Fruit fly (Drosophila melanogaster) whole organism, embryonic: Measurements from ENCODE around the gene smash.

ENCODE experiments used
- B-H2 ChIP-seq: fragments of 200-800 bp; sonication (Bioruptor generic); optimal IDR thresholded peaks from 2 replicates; lab custom pipeline; 2018; ENCODE audit warnings: missing biosample characterization, mild to moderate bottlenecking, missing genetic modification characterization
- CG10274 ChIP-seq: fragments of 200-800 bp; sonication (Bioruptor generic); optimal IDR thresholded peaks from 3 replicates; lab custom pipeline; 2017; ENCODE audit warnings: missing biosample characterization, mild to moderate bottlenecking, missing genetic modification characterization
- CG10565 ChIP-seq: fragments of 200-800 bp; sonication (Bioruptor generic); optimal IDR thresholded peaks from 3 replicates; lab custom pipeline; 2016; ENCODE audit warnings: missing biosample characterization, mild to moderate bottlenecking, missing genetic modification characterization
- CG10979 ChIP-seq: fragments of 200-800 bp; sonication (Bioruptor generic); optimal IDR thresholded peaks from 2 replicates; lab custom pipeline; 2018; ENCODE audit warnings: missing biosample characterization, mild to moderate bottlenecking, missing genetic modification characterization, moderate library complexity
- CG12299 ChIP-seq: fragments of 200-800 bp; sonication (Bioruptor generic); optimal IDR thresholded peaks from 2 replicates; lab custom pipeline; 2018; ENCODE audit warnings: missing biosample characterization, mild to moderate bottlenecking, missing genetic modification characterization
- CG12744 ChIP-seq: fragments of 200-800 bp; sonication (Bioruptor generic); optimal IDR thresholded peaks from 2 replicates; lab custom pipeline; 2016; ENCODE audit warnings: missing biosample characterization, missing genetic modification characterization
- CG13624 ChIP-seq: fragments of 200-800 bp; sonication (Bioruptor generic); optimal IDR thresholded peaks from 2 replicates; lab custom pipeline; 2016; ENCODE audit warnings: missing biosample characterization, missing genetic modification characterization
- CG1603 ChIP-seq: fragments of 200-800 bp; sonication (Bioruptor generic); optimal IDR thresholded peaks from 2 replicates; lab custom pipeline; 2019; ENCODE audit warnings: missing biosample characterization, mild to moderate bottlenecking, missing genetic modification characterization, moderate library complexity
- CG17359 ChIP-seq: fragments of 200-800 bp; sonication (Bioruptor generic); optimal IDR thresholded peaks from 3 replicates; lab custom pipeline; 2018; ENCODE audit warnings: missing biosample characterization, mild to moderate bottlenecking, missing genetic modification characterization, moderate library complexity
- CG17385 ChIP-seq: fragments of 200-800 bp; sonication (Bioruptor generic); optimal IDR thresholded peaks from 3 replicates; lab custom pipeline; 2018; ENCODE audit warnings: missing biosample characterization, mild to moderate bottlenecking, missing genetic modification characterization
- CG17829 ChIP-seq: fragments of 200-800 bp; optimal IDR thresholded peaks from 2 replicates; lab custom pipeline; 2019; ENCODE audit warnings: missing biosample characterization, mild to moderate bottlenecking, missing genetic modification characterization, moderate library complexity
- CG1792 ChIP-seq: fragments of 200-800 bp; sonication (Bioruptor generic); optimal IDR thresholded peaks from 2 replicates; lab custom pipeline; 2016; ENCODE audit warnings: missing biosample characterization, missing genetic modification characterization
- CG18764 ChIP-seq: fragments of 200-800 bp; sonication (Bioruptor generic); optimal IDR thresholded peaks from 3 replicates; lab custom pipeline; 2016; ENCODE audit warnings: missing biosample characterization, missing genetic modification characterization
- CG2116 ChIP-seq: fragments of 200-800 bp; sonication (Bioruptor generic); optimal IDR thresholded peaks from 3 replicates; lab custom pipeline; 2018; ENCODE audit warnings: missing biosample characterization, mild to moderate bottlenecking, missing genetic modification characterization
- CG31365 ChIP-seq: fragments of 200-800 bp; sonication (Bioruptor generic); optimal IDR thresholded peaks from 2 replicates; lab custom pipeline; 2018; ENCODE audit warnings: missing biosample characterization, mild to moderate bottlenecking, missing genetic modification characterization
- CG31388 ChIP-seq: fragments of 200-800 bp; sonication (Bioruptor generic); optimal IDR thresholded peaks from 2 replicates; lab custom pipeline; 2016; ENCODE audit warnings: missing biosample characterization, missing genetic modification characterization
- CG34376 ChIP-seq: fragments of 200-800 bp; sonication (Bioruptor generic); optimal IDR thresholded peaks from 2 replicates; lab custom pipeline; 2018; ENCODE audit warnings: missing biosample characterization, mild to moderate bottlenecking, missing genetic modification characterization
- CG34422 ChIP-seq: fragments of 200-800 bp; sonication (Bioruptor generic); IDR thresholded peaks from 3 replicates; pipeline ENCODE4 v1.3.6; 2022; ENCODE audit warnings: missing biosample characterization, missing genetic modification characterization
- CG6254 ChIP-seq: fragments of 200-800 bp; sonication (Bioruptor generic); optimal IDR thresholded peaks from 3 replicates; lab custom pipeline; 2017; ENCODE audit warnings: mild to moderate bottlenecking, missing biosample characterization, missing genetic modification reagents, missing genetic modification characterization
- CG8359 ChIP-seq: fragments of 200-800 bp; sonication (Bioruptor generic); optimal IDR thresholded peaks from 2 replicates; lab custom pipeline; 2017; ENCODE audit warnings: missing biosample characterization, mild to moderate bottlenecking, missing genetic modification characterization, borderline replicate concordance
- CG8388 ChIP-seq: fragments of 200-800 bp; sonication (Bioruptor generic); optimal IDR thresholded peaks from 2 replicates; lab custom pipeline; 2019; ENCODE audit warnings: missing biosample characterization, mild to moderate bottlenecking, missing genetic modification characterization, moderate library complexity
- CG9437 ChIP-seq: fragments of 200-800 bp; sonication (Bioruptor generic); optimal IDR thresholded peaks from 2 replicates; lab custom pipeline; 2018; ENCODE audit warnings: missing biosample characterization, mild to moderate bottlenecking, missing genetic modification characterization
- CG9932 ChIP-seq: fragments of 200-800 bp; sonication (Bioruptor generic); IDR thresholded peaks from 2 replicates; pipeline ENCODE4 v1.3.6; 2022; ENCODE audit warnings: missing biosample characterization, missing genetic modification characterization
- Chrac-16 ChIP-seq: fragments of 200-800 bp; sonication (Bioruptor generic); optimal IDR thresholded peaks from 3 replicates; lab custom pipeline; 2016; ENCODE audit warnings: missing biosample characterization, missing genetic modification characterization
- Dad ChIP-seq: fragments of 200-800 bp; sonication (Bioruptor generic); optimal IDR thresholded peaks from 3 replicates; lab custom pipeline; 2016; ENCODE audit warnings: missing biosample characterization, missing genetic modification characterization
- Dp ChIP-seq: fragments of 200-800 bp; sonication (Bioruptor generic); optimal IDR thresholded peaks from 2 replicates; lab custom pipeline; 2018; ENCODE audit warnings: missing biosample characterization, mild to moderate bottlenecking, missing genetic modification characterization, moderate library complexity
- Drgx ChIP-seq: fragments of 200-800 bp; sonication (Bioruptor generic); IDR thresholded peaks from 2 replicates; pipeline ENCODE4 v1.3.6; 2022; ENCODE audit warnings: missing biosample characterization, missing genetic modification characterization
- E2f2 ChIP-seq: fragments of 200-800 bp; sonication (Bioruptor generic); IDR thresholded peaks from 2 replicates; pipeline ENCODE4 v1.3.6; 2022; ENCODE audit warnings: missing biosample characterization, missing genetic modification characterization
- Ets97D ChIP-seq: fragments of 200-800 bp; sonication (Bioruptor generic); optimal IDR thresholded peaks from 3 replicates; lab custom pipeline; 2016; ENCODE audit warnings: missing biosample characterization, missing genetic modification characterization
- H15 ChIP-seq: fragments of 200-800 bp; sonication (Bioruptor generic); IDR thresholded peaks from 3 replicates; pipeline ENCODE4 v1.3.6; 2022; ENCODE audit warnings: missing biosample characterization, missing genetic modification characterization
- HmgD ChIP-seq: fragments of 200-800 bp; sonication (Bioruptor generic); optimal IDR thresholded peaks from 3 replicates; lab custom pipeline; 2016; ENCODE audit warnings: missing biosample characterization, missing genetic modification characterization
- Meics ChIP-seq: fragments of 200-800 bp; sonication (Bioruptor generic); optimal IDR thresholded peaks from 2 replicates; lab custom pipeline; 2017; ENCODE audit warnings: missing biosample characterization, mild to moderate bottlenecking, missing genetic modification characterization
- Myb ChIP-seq: fragments of 200-800 bp; sonication (Bioruptor generic); optimal IDR thresholded peaks from 2 replicates; lab custom pipeline; 2016; ENCODE audit warnings: missing biosample characterization, missing genetic modification characterization
- NFAT ChIP-seq: fragments of 200-800 bp; sonication (Bioruptor generic); IDR thresholded peaks from 2 replicates; pipeline ENCODE4 v1.3.6; 2022; ENCODE audit warnings: missing biosample characterization, missing genetic modification characterization
- Nf-YB ChIP-seq: fragments of 200-800 bp; sonication (Bioruptor generic); optimal IDR thresholded peaks from 3 replicates; lab custom pipeline; 2019; ENCODE audit warnings: missing biosample characterization, mild to moderate bottlenecking, missing genetic modification characterization, moderate library complexity
- PHDP ChIP-seq: fragments of 200-800 bp; sonication (Bioruptor generic); optimal IDR thresholded peaks from 3 replicates; lab custom pipeline; 2018; ENCODE audit warnings: missing biosample characterization, mild to moderate bottlenecking, missing genetic modification characterization, moderate library complexity
- Pdp1 ChIP-seq, 2 experiments: fragments of 200-800 bp; sonication (Bioruptor generic); optimal IDR thresholded peaks; 3 replicates each; lab custom pipeline; 2016; ENCODE audit warnings: missing biosample characterization in 2 of 2, missing genetic modification characterization in 2 of 2, mild to moderate bottlenecking in 1 of 2, moderate library complexity in 1 of 2
- Side ChIP-seq: fragments of 200-800 bp; sonication (Bioruptor generic); optimal IDR thresholded peaks from 2 replicates; lab custom pipeline; 2016; ENCODE audit warnings: missing biosample characterization, missing genetic modification characterization
- Sox102F ChIP-seq: fragments of 200-800 bp; sonication (Bioruptor generic); optimal IDR thresholded peaks from 2 replicates; lab custom pipeline; 2018; ENCODE audit warnings: missing biosample characterization, mild to moderate bottlenecking, missing genetic modification characterization, moderate library complexity
- TFAM ChIP-seq: fragments of 200-800 bp; sonication (Bioruptor generic); optimal IDR thresholded peaks from 2 replicates; lab custom pipeline; 2017; ENCODE audit warnings: missing biosample characterization, missing genetic modification characterization, inconsistent platforms
- ab ChIP-seq: fragments of 200-800 bp; sonication (Bioruptor generic); optimal IDR thresholded peaks from 2 replicates; lab custom pipeline; 2016; ENCODE audit warnings: missing biosample characterization, missing genetic modification characterization
- al ChIP-seq: fragments of 200-800 bp; sonication (Bioruptor generic); IDR thresholded peaks from 2 replicates; pipeline ENCODE4 v1.3.6; 2022; ENCODE audit warnings: missing biosample characterization, missing genetic modification characterization
- aop ChIP-seq: fragments of 200-800 bp; sonication (Bioruptor generic); IDR thresholded peaks from 2 replicates; pipeline ENCODE4 v1.3.6; 2022; ENCODE audit warnings: missing biosample characterization, missing genetic modification characterization
- exex ChIP-seq: fragments of 200-800 bp; sonication (Bioruptor generic); optimal IDR thresholded peaks from 4 replicates; lab custom pipeline; 2018; ENCODE audit warnings: missing biosample characterization, mild to moderate bottlenecking, missing genetic modification characterization, moderate library complexity
- inv ChIP-seq: fragments of 200-800 bp; sonication (Bioruptor generic); IDR thresholded peaks from 2 replicates; pipeline ENCODE4 v1.3.6; 2022; ENCODE audit warnings: missing biosample characterization, missing genetic modification characterization; ENCODE audit not compliant: partially characterized antibody
- kni ChIP-seq: fragments of 200-800 bp; sonication (Bioruptor generic); optimal IDR thresholded peaks from 3 replicates; lab custom pipeline; 2017; ENCODE audit warnings: mild to moderate bottlenecking, missing biosample characterization, missing genetic modification reagents, missing genetic modification characterization
- otp ChIP-seq: fragments of 200-800 bp; sonication (Bioruptor generic); IDR thresholded peaks from 3 replicates; pipeline ENCODE4, ENCODE4 v1.3.6; 2022; ENCODE audit warnings: missing biosample characterization, missing genetic modification characterization
- sob ChIP-seq: fragments of 200-800 bp; sonication (Bioruptor generic); IDR thresholded peaks from 2 replicates; pipeline ENCODE4 v1.3.6; 2022; ENCODE audit warnings: missing biosample characterization, missing genetic modification characterization
- ttk ChIP-seq: fragments of 200-800 bp; sonication (Bioruptor generic); IDR thresholded peaks from 2 replicates; pipeline ENCODE4 v2.1.2; 2022; ENCODE audit warnings: missing biosample characterization, missing genetic modification characterization
- tup ChIP-seq: fragments of 200-800 bp; sonication (Bioruptor generic); optimal IDR thresholded peaks from 2 replicates; lab custom pipeline; 2016; ENCODE audit warnings: missing biosample characterization, mild to moderate bottlenecking, missing genetic modification characterization, moderate library complexity

Gene smash

DNA sequence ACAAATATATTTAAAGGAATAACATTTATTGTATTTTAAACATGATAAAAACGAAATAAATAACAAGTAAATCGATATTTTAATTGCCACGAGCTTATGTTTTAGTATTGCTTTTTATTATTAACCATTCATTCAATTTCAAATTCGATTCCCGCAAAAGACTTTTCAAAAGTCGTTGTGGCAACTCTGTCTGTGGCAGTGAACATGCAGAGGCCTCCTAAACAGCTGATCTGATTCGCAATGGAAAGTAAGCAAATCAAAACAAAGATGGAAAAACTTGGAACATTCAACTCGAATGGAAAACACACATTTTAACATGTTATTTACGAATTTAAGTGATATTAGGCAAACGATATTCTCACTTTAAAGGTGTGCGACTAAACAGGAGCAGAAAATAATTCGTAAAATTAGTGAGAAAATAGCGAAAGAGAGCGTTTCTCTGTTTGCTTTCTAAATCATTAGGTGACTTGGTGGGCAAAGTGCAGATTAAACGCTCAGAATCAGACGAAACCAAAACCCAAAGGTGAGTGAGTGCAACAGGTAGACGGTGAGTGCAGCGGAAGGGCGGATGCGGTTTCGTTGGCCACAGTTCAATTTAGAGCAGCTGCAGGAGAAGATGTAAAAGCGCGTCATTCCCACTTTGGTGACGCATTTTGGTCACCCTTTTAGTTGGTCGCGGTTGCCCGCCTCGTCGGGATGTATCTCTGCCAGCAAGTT, 4.7 kb upstream of the smash start, which contains the start of gene spartin (continued):
- TF ChIP-seq CG34376 (GFP tag; lab: Kevin White, UChicago) (no peak), H15 (GFP tag; lab: Robert Waterston, UW) (no peak), CG12299 (tag; lab: Kevin White, UChicago) (no peak), CG6254 (GFP tag; lab: Kevin White, UChicago) (no peak), CG10274 (GFP tag; lab: Kevin White, UChicago) (no peak), CG17385 (GFP tag; lab: Kevin White, UChicago) (no peak), Ets97D (GFP tag; lab: Kevin White, UChicago) (peak; percentile 28), Nf-YB (GFP tag; lab: Kevin White, UChicago) (no peak), TFAM (GFP tag; lab: Kevin White, UChicago) (no peak), CG10565 (GFP tag; lab: Kevin White, UChicago) (no peak), CG18764 (peak; percentile 49), exex (tag; lab: Kevin White, UChicago) (no peak), PHDP (tag; lab: Kevin White, UChicago) (peak; percentile 14), otp (no peak), CG12744 (no peak), CG2116 (GFP tag; lab: Kevin White, UChicago) (peak; percentile 32), CG10979 (peak; percentile 19), CG31388 (GFP tag; lab: Kevin White, UChicago) (no peak), CG1603 (peak; percentile 59), al (GFP tag; lab: Robert Waterston, UW) (no peak), CG9932 (no peak; the same call in 1 of the 2 replicates), CG8388 (GFP tag; lab: Kevin White, UChicago) (no peak), B-H2 (GFP tag; lab: Kevin White, UChicago) (no peak), Drgx (GFP tag; lab: Robert Waterston, UW) (no peak), CG17359 (no peak), NFAT (GFP tag; lab: Robert Waterston, UW) (0 out of 2 replicates have a peak, but pooled peaks have one; percentile 4), ab (GFP tag; lab: Kevin White, UChicago) (no peak), CG31365 (tag; lab: Kevin White, UChicago) (no peak), Chrac-16 (peak; percentile 12), Pdp1 (GFP tag; optimal IDR thresholded peaks at IDR 0.05; lab: Kevin White, UChicago) (peak in 1 of 2 experiments; percentile 26), Sox102F (no peak), HmgD (GFP tag; lab: Kevin White, UChicago) (peak; percentile 14), Side (no peak), aop (no peak), kni (no peak), sob (peak; percentile 39; the same call in 1 of the 2 replicates), CG13624 (GFP tag; lab: Kevin White, UChicago) (no peak), Dad (GFP tag; lab: Kevin White, UChicago) (peak; percentile 8), tup (GFP tag; lab: Kevin White, UChicago) (no peak), Dp (GFP tag; lab: Kevin White, UChicago) (peak; percentile 78), CG1792 (GFP tag; lab: Kevin White, UChicago) (peak; percentile 95), CG8359 (GFP tag; lab: Kevin White, UChicago) (no peak), CG34422 (GFP tag; lab: Robert Waterston, UW) (no peak), ttk (GFP tag; lab: Robert Waterston, UW) (no peak), Myb (peak; percentile 59), inv (GFP tag; lab: Robert Waterston, UW) (no peak), CG17829 (tag; lab: Kevin White, UChicago) (peak; percentile 16), CG9437 (no peak), Meics (GFP tag; lab: Kevin White, UChicago) (no peak), E2f2 (GFP tag; lab: Robert Waterston, UW) (peak; percentile 88)
